Worm (Caenorhabditis elegans): ENCODE data around the gene chtb-1.

The chtb-1 gene

ce11 chrIII:9390924-9391323 is 35.7 kb upstream of the chtb-1 start (continued):
- peak in 1 of 2 experiments; percentile 62 for TF ChIP-seq lsy-2 (tag; optimal IDR thresholded peaks at IDR 0.05)
- no peak for TF ChIP-seq F10B5.3 (tag; optimal IDR thresholded peaks at IDR 0.05)
- TF ChIP-seq mep-1 (tag; optimal IDR thresholded peaks at IDR 0.05) = peak; percentile 3

DNA sequence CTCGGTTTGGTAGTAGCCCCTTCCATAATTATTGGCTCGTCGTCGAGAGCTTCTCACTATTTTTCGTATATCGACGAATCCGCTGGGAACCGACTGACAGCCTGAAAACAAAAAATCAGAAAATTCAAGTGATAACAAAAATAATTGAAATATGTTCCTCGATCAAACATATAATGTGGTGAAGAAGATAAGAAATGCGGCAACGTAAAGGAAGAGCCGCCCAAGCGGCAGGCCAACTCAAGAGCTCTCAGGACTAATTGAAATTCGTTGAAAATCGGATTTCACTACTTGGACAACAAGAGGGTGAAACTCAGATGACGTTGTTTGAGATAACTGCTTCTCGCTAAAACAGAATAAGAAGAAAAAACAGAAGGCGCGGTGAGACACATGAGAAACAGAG is 34.7 kb upstream of the chtb-1 start, which contains the start of gene slc-17.2:
Gene slc-17.2, minus strand, starts transcription at position 101 of the 400 bp plus-strand sequence.
- no peak for TF ChIP-seq aha-1 (tag)
- no peak for TF ChIP-seq dpl-1 (GFP tag; optimal IDR thresholded peaks at IDR 0.05)
- TF ChIP-seq ces-1 (GFP tag; optimal IDR thresholded peaks at IDR 0.05) = no peak
- no peak for TF ChIP-seq ZK546.5 (tag; optimal IDR thresholded peaks at IDR 0.05)
- no peak for TF ChIP-seq lir-3 (tag; optimal IDR thresholded peaks at IDR 0.05)
- TF ChIP-seq F10B5.3 (tag; optimal IDR thresholded peaks at IDR 0.05) = no peak
- no peak for TF ChIP-seq attf-4 (tag; optimal IDR thresholded peaks at IDR 0.05)
- no peak for TF ChIP-seq mxl-2 (GFP tag; conservative IDR thresholded peaks at IDR 0.05)
- no peak for TF ChIP-seq tra-1 (GFP tag; IDR thresholded peaks at IDR 0.05)
- no peak for TF ChIP-seq zip-11 (GFP tag; IDR thresholded peaks at IDR 0.05)
- no peak for TF ChIP-seq dmd-9 (GFP tag; IDR thresholded peaks at IDR 0.05)
- no peak for TF ChIP-seq unc-62 (GFP tag; optimal IDR thresholded peaks at IDR 0.05 in 1 of 2)
- no peak for TF ChIP-seq unc-62 (tag; optimal IDR thresholded peaks at IDR 0.05)

DNA sequence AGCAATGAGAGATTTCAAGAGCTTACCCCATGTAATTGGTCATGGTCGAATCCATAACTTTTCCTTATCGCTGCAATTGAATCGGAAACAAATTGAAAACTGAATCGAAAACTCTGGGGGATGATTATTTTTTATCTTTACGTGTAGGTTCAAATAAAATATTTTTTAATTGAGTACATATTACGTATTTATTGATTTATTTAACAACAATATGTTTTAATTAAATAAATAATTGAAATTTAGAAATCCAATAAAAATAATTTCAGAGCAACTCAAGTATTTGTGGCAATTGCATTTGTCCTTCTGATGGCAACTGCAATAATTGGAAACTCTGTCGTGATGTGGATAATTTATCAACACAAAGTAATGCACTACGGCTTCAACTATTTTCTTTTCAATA is 30.3 kb upstream of the chtb-1 start, which contains the start of gene C38C10.3:
Gene C38C10.3, minus strand, starts transcription at position 101 of the 400 bp plus-strand sequence.
- TF ChIP-seq ztf-7 (tag; optimal IDR thresholded peaks at IDR 0.05) (no peak), spr-1 (tag; optimal IDR thresholded peaks at IDR 0.05) (no peak), D1046.2 (GFP tag; IDR thresholded peaks at IDR 0.05) (no peak), hif-1 (tag; optimal IDR thresholded peaks at IDR 0.05) (no peak)

DNA sequence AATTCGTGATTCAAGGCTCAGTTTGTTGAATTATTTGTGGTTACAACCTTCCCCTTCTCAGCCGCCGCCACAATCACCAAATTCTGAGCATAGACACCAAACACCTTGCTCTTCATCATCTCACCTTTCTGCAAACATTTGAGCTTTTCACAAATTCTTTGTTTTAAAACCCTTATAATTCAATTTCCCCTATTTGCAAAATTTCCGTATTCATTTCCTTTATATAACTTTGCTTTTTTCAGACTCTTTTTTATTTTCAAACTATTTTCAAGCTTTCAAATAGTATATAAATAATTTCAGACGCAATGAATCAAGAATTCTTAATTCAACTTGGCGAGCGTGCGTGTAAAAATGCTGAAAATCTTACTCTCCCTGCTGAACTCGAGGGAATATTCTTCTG is 28.2 kb upstream of the chtb-1 start, which contains the start of gene tkr-1:
Gene tkr-1, plus strand, starts transcription at position 301 of the 400 bp plus-strand sequence.
- TF ChIP-seq unc-62 (GFP tag; optimal IDR thresholded peaks at IDR 0.05 in 1 of 2) = peak in 1 of 2 experiments; percentile 17
- TF ChIP-seq unc-62 (tag; optimal IDR thresholded peaks at IDR 0.05) = no peak
- TF ChIP-seq Y48G9A.11 (GFP tag; IDR thresholded peaks at IDR 0.05) = no peak
- TF ChIP-seq R02D3.7 (tag; optimal IDR thresholded peaks at IDR 0.05) = no peak

DNA sequence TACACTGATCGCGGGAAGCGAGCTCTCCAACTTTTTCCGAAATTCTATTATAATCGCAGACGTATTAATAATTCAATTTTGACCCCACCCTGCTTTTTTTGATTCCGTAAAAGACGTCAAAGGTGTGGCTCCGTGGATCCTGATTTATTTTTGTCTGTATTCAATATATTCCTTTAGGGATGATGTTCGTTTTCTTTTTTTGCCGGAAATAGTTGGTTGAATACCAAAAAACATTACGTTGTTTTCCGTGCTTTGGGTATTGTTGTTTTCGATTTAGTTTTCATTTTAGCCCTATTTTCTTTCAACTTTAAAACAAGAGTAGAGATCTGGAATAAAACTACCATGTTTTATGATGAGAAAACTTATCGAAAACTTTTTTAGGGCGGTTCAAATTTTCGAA is 21.4 kb upstream of the chtb-1 start:
- TF ChIP-seq ceh-82 (tag; optimal IDR thresholded peaks at IDR 0.05) = no peak
- no peak for TF ChIP-seq lin-1 (GFP tag; IDR thresholded peaks at IDR 0.05)
- peak in 1 of 2 experiments; percentile 93 for TF ChIP-seq unc-62 (GFP tag; optimal IDR thresholded peaks at IDR 0.05 in 1 of 2)
- no peak for TF ChIP-seq unc-62 (tag; optimal IDR thresholded peaks at IDR 0.05)
- TF ChIP-seq lin-39 (tag; optimal IDR thresholded peaks at IDR 0.05) = no peak
- TF ChIP-seq ztf-11 (tag; optimal IDR thresholded peaks at IDR 0.05) = no peak

- TF ChIP-seq zfp-3 (GFP tag; conservative IDR thresholded peaks at IDR 0.05) (no peak), ama-1 (optimal IDR thresholded peaks at IDR 0.05) (no peak), snpc-1.2 (GFP tag; IDR thresholded peaks at IDR 0.05) (no peak), nhr-42 (GFP tag; IDR thresholded peaks at IDR 0.05) (no peak), fkh-10 (GFP tag; optimal IDR thresholded peaks at IDR 0.05) (peak; percentile 50)
Measured at ce11 chrIII:9373779-9374178, 18.5 kb upstream of the chtb-1 start.

ce11 chrIII:9366971-9367370 is 11.7 kb upstream of the chtb-1 start, which contains the start of gene crn-6:
TSS of gene crn-6 (plus strand) at chrIII:9367271.
- TF ChIP-seq madf-5 (GFP tag; IDR thresholded peaks at IDR 0.05) = no peak
- TF ChIP-seq zag-1 (tag; optimal IDR thresholded peaks at IDR 0.05) = no peak
- TF ChIP-seq spr-3 (GFP tag; optimal IDR thresholded peaks at IDR 0.05) = no peak
- TF ChIP-seq mxl-2 (GFP tag; conservative IDR thresholded peaks at IDR 0.05) = no peak
- TF ChIP-seq lsy-2 (tag; optimal IDR thresholded peaks at IDR 0.05) = no peak
- no peak for TF ChIP-seq dmd-8 (GFP tag; IDR thresholded peaks at IDR 0.05)
- no peak for TF ChIP-seq tag-97 (GFP tag; IDR thresholded peaks at IDR 0.05)
- no peak for TF ChIP-seq php-3 (GFP tag; IDR thresholded peaks at IDR 0.05)
- TF ChIP-seq zfp-3 (GFP tag; conservative IDR thresholded peaks at IDR 0.05) = no peak
- no peak for TF ChIP-seq lin-39 (tag; optimal IDR thresholded peaks at IDR 0.05)
- TF ChIP-seq unc-62 (GFP tag; optimal IDR thresholded peaks at IDR 0.05 in 1 of 2) = no peak
- no peak for TF ChIP-seq unc-62 (tag; optimal IDR thresholded peaks at IDR 0.05)
- no peak for TF ChIP-seq Y48G9A.11 (GFP tag; IDR thresholded peaks at IDR 0.05)
- TF ChIP-seq cey-2 (tag; optimal IDR thresholded peaks at IDR 0.05; ENCODE audit: borderline replicate concordance, insufficient read depth) = no peak

Data from whole organism, L4 larva.